Worm (Caenorhabditis elegans) whole organism, mixed stage, embryonic: ENCODE measurements around the gene bbs-8.

Experiments
- blmp-1 ChIP-seq: fragments of 150-350 bp; optimal IDR thresholded peaks from 2 replicates; lab custom pipeline; 2014; ENCODE audit warnings: missing biosample characterization, missing genetic modification characterization
- lsy-2 ChIP-seq: fragments of 150-350 bp; optimal IDR thresholded peaks from 2 replicates; lab custom pipeline; 2014; ENCODE audit warnings: missing biosample characterization, missing genetic modification characterization
- mab-5 ChIP-seq: fragments of 150-350 bp; optimal IDR thresholded peaks from 2 replicates; lab custom pipeline; 2014; ENCODE audit warnings: missing biosample characterization, missing genetic modification characterization
- mep-1 ChIP-seq: fragments of 150-350 bp; optimal IDR thresholded peaks from 2 replicates; lab custom pipeline; 2017; ENCODE audit warnings: missing biosample characterization, missing genetic modification reagents, missing genetic modification characterization, inconsistent platforms
- nhr-12 ChIP-seq: fragments of 150-350 bp; optimal IDR thresholded peaks from 2 replicates; lab custom pipeline; 2014; ENCODE audit warnings: missing biosample characterization, missing genetic modification characterization
- nhr-2 ChIP-seq: fragments of 150-350 bp; optimal IDR thresholded peaks from 2 replicates; lab custom pipeline; 2014; ENCODE audit warnings: missing biosample characterization, missing genetic modification characterization
- nhr-237 ChIP-seq: fragments of 150-350 bp; optimal IDR thresholded peaks from 2 replicates; lab custom pipeline; 2014; ENCODE audit warnings: missing biosample characterization, missing genetic modification characterization
- nhr-28 ChIP-seq: fragments of 150-350 bp; optimal IDR thresholded peaks from 2 replicates; lab custom pipeline; 2014; ENCODE audit warnings: missing biosample characterization, missing genetic modification characterization
- nhr-76 ChIP-seq: sonication (generic microtip); optimal IDR thresholded peaks from 2 replicates; lab custom pipeline; 2017; ENCODE audit warnings: missing biosample characterization, missing genetic modification characterization
- pha-4 ChIP-seq: fragments of 150-350 bp; optimal IDR thresholded peaks from 2 replicates; lab custom pipeline; 2018; ENCODE audit warnings: missing biosample characterization, missing genetic modification reagents, missing genetic modification characterization
- snpc-4 ChIP-seq: fragments of 150-350 bp; optimal IDR thresholded peaks from 2 replicates; lab custom pipeline; 2014; ENCODE audit warnings: missing biosample characterization, missing genetic modification characterization
- unc-39 ChIP-seq: fragments of 150-350 bp; optimal IDR thresholded peaks from 2 replicates; lab custom pipeline; 2014; ENCODE audit warnings: missing biosample characterization, missing genetic modification characterization
- unc-62 ChIP-seq: fragments of 150-350 bp; optimal IDR thresholded peaks from 2 replicates; lab custom pipeline; 2014; ENCODE audit warnings: missing biosample characterization, missing genetic modification reagents, missing genetic modification characterization
- ztf-11 ChIP-seq: fragments of 150-350 bp; optimal IDR thresholded peaks from 2 replicates; lab custom pipeline; 2014; ENCODE audit warnings: missing biosample characterization, missing genetic modification characterization

DNA sequence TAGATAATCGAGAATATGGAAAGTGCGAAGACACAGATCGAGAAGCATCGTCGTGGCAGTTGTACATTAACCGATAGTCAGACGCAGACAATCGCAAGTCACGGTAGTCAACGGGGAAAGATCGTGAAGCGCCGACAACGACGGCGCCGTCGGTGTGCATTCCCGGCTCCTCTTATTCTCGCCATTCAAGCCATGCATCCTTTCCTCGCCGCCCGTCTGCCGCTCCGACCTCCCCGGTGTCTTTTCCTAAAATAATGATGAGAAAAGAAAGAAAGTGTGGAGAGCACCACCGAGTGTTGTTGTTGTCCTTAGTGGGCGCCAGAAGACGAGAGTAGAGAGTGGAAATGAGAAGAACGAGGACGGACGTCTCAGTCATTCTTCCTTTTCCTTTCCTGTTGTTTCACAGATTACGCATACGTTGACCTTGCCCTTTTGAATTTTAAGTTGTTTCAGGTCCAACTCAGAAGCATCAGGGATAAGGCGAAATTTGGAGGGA is 28.9 kb upstream of the bbs-8 start, which contains the start of gene ZC404.1:
- no peak for TF ChIP-seq nhr-12 (tag; lab: Kevin White, UChicago)
- no peak for TF ChIP-seq nhr-28 (tag; lab: Kevin White, UChicago)
- no peak for TF ChIP-seq pha-4 (tag; lab: Kevin White, UChicago)
- no peak for TF ChIP-seq unc-62 (GFP tag; lab: Kevin White, UChicago)
- no peak for TF ChIP-seq snpc-4
- TF ChIP-seq nhr-237, result no peak
- no peak for TF ChIP-seq mab-5 (tag; lab: Kevin White, UChicago)
- TF ChIP-seq lsy-2 (tag; lab: Kevin White, UChicago), result no peak
- no peak for TF ChIP-seq nhr-76 (tag; lab: Kevin White, UChicago)
- TF ChIP-seq ztf-11 (tag; lab: Kevin White, UChicago), result no peak
- TF ChIP-seq nhr-2, result no peak
- no peak for TF ChIP-seq unc-39
- no peak for TF ChIP-seq mep-1 (tag; lab: Kevin White, UChicago)
- no peak for TF ChIP-seq blmp-1 (tag; lab: Kevin White, UChicago)
